Worm (Caenorhabditis elegans) whole organism, L1 larva: ENCODE data around the gene M199.9.
A peak's percentile ranks its signal among the peaks of the same experiment; 100 is the strongest.

Experiments used
- C34B4.2 ChIP-seq: sonication (generic microtip); optimal IDR thresholded peaks from 2 replicates; lab custom pipeline; 2017; ENCODE audit warnings: mild to moderate bottlenecking, missing genetic modification characterization, missing compliant biosample characterization
- aha-1 ChIP-seq: fragments of 150-350 bp; optimal IDR thresholded peaks from 2 replicates; lab custom pipeline; 2014; ENCODE audit warnings: missing biosample characterization, missing genetic modification characterization
- alr-1 ChIP-seq: fragments of 200-800 bp; sonication (Bioruptor generic); optimal IDR thresholded peaks from 2 replicates; lab custom pipeline; 2018; ENCODE audit warnings: borderline replicate concordance, mild to moderate bottlenecking, missing genetic modification characterization, missing compliant biosample characterization
- ceh-63 ChIP-seq: fragments of 200-800 bp; sonication (Bioruptor generic); optimal IDR thresholded peaks from 2 replicates; lab custom pipeline; 2018; ENCODE audit warnings: mild to moderate bottlenecking, missing genetic modification characterization, missing compliant biosample characterization
- ceh-82 ChIP-seq, 3 experiments: fragments of 150-350 bp in 1 of 3; sonication (generic microtip) in 2 of 3; optimal IDR thresholded peaks; 2 replicates each; lab custom pipeline; 2014 to 2017; ENCODE audit warnings: missing biosample characterization in 3 of 3, missing genetic modification characterization in 3 of 3
- ceh-88 ChIP-seq: fragments of 200-800 bp; sonication (Bioruptor generic); IDR thresholded peaks from 2 replicates; pipeline ENCODE4 v1.3.6; 2022; ENCODE audit warnings: missing genetic modification characterization, missing compliant biosample characterization
- dpl-1 ChIP-seq, 3 experiments: fragments of 150-350 bp in 2 of 3; sonication (generic microtip) in 1 of 3; optimal IDR thresholded peaks; 2 replicates each; lab custom pipeline; 2014 to 2017; ENCODE audit warnings: missing biosample characterization in 3 of 3, missing genetic modification characterization in 3 of 3, missing genetic modification reagents in 3 of 3
- dsc-1 ChIP-seq: sonication (generic microtip); optimal IDR thresholded peaks from 2 replicates; lab custom pipeline; 2016; ENCODE audit warnings: mild to moderate bottlenecking, missing genetic modification characterization, missing compliant biosample characterization
- efl-1 ChIP-seq, 4 experiments: fragments of 150-350 bp; optimal IDR thresholded peaks in 3 of 4; peaks in 1 of 4; 1 replicate in 1 of 4; 2 replicates in 3 of 4; lab custom pipeline; 2014; ENCODE audit warnings: missing biosample characterization in 2 of 4, missing genetic modification characterization in 2 of 4, missing genetic modification reagents in 2 of 4
- efl-3 ChIP-seq: fragments of 200-800 bp; sonication (Bioruptor generic); optimal IDR thresholded peaks from 2 replicates; lab custom pipeline; 2018; ENCODE audit warnings: mild to moderate bottlenecking, missing genetic modification characterization, missing compliant biosample characterization
- egl-13 ChIP-seq: sonication (generic microtip); optimal IDR thresholded peaks from 2 replicates; lab custom pipeline; 2016; ENCODE audit warnings: missing genotype, missing genetic modification reagents, missing genetic modification characterization, missing compliant biosample characterization
- egl-27 ChIP-seq, 2 experiments: fragments of 150-350 bp in 1 of 2; sonication (generic microtip); optimal IDR thresholded peaks; 3 replicates each; lab custom pipeline; 2017 to 2018; ENCODE audit warnings: missing biosample characterization in 2 of 2, missing genetic modification characterization in 2 of 2, missing genetic modification reagents in 2 of 2
- fkh-10 ChIP-seq: sonication (generic microtip); optimal IDR thresholded peaks from 2 replicates; lab custom pipeline; 2017; ENCODE audit warnings: missing biosample characterization, missing genetic modification reagents, missing genetic modification characterization
- fkh-4 ChIP-seq: sonication (generic microtip); optimal IDR thresholded peaks from 2 replicates; lab custom pipeline; 2016; ENCODE audit warnings: missing compliant biosample characterization, missing genetic modification characterization, borderline replicate concordance
- grh-1 ChIP-seq: fragments of 200-800 bp; sonication (Bioruptor generic); IDR thresholded peaks from 2 replicates; pipeline ENCODE4 v1.3.6; 2022; ENCODE audit warnings: missing genetic modification reagents, missing genetic modification characterization, missing compliant biosample characterization
- hlh-17 ChIP-seq: fragments of 200-800 bp; sonication (Bioruptor generic); optimal IDR thresholded peaks from 2 replicates; lab custom pipeline; 2018; ENCODE audit warnings: missing genetic modification characterization, mild to moderate bottlenecking, missing compliant biosample characterization, moderate library complexity, borderline replicate concordance
- hpl-2 ChIP-seq: fragments of 150-350 bp; optimal IDR thresholded peaks from 2 replicates; lab custom pipeline; 2014; ENCODE audit warnings: missing biosample characterization, missing genetic modification reagents, missing genetic modification characterization
- isw-1 ChIP-seq: fragments of 200-800 bp; sonication (Bioruptor generic); IDR thresholded peaks from 2 replicates; pipeline ENCODE4 v1.3.6; 2022; ENCODE audit warnings: missing genetic modification characterization, missing compliant biosample characterization
- jun-1 ChIP-seq: fragments of 150-350 bp; optimal IDR thresholded peaks from 2 replicates; lab custom pipeline; 2014; ENCODE audit warnings: missing biosample characterization, missing genetic modification reagents, missing genetic modification characterization
- lin-13 ChIP-seq: fragments of 150-350 bp; optimal IDR thresholded peaks from 2 replicates; lab custom pipeline; 2014; ENCODE audit warnings: missing biosample characterization, missing genetic modification reagents, missing genetic modification characterization
- lin-14 ChIP-seq: fragments of 200-800 bp; sonication (Bioruptor generic); optimal IDR thresholded peaks from 2 replicates; lab custom pipeline; 2018; ENCODE audit warnings: mild to moderate bottlenecking, missing genetic modification characterization, moderate library complexity, missing compliant biosample characterization
- lin-39 ChIP-seq: fragments of 150-350 bp; optimal IDR thresholded peaks from 2 replicates; lab custom pipeline; 2014; ENCODE audit warnings: missing biosample characterization, missing genetic modification reagents, missing genetic modification characterization
- mab-9 ChIP-seq: fragments of 200-800 bp; sonication (Bioruptor generic); IDR thresholded peaks from 2 replicates; pipeline ENCODE4 v1.3.6; 2022; ENCODE audit warnings: missing genetic modification reagents, missing genetic modification characterization, missing compliant biosample characterization
- mdl-1 ChIP-seq, 2 experiments: fragments of 150-350 bp; optimal IDR thresholded peaks; 2 replicates each; lab custom pipeline; 2014 to 2017; ENCODE audit warnings: missing biosample characterization in 2 of 2, missing genetic modification characterization in 2 of 2, inconsistent platforms in 1 of 2
- mep-1 ChIP-seq: fragments of 150-350 bp; optimal IDR thresholded peaks from 2 replicates; lab custom pipeline; 2014; ENCODE audit warnings: missing biosample characterization, missing genetic modification characterization
- nhr-12 ChIP-seq: sonication (generic microtip); optimal IDR thresholded peaks from 2 replicates; lab custom pipeline; 2017; ENCODE audit warnings: missing biosample characterization, missing genetic modification characterization
- nhr-237 ChIP-seq: fragments of 150-350 bp; optimal IDR thresholded peaks from 2 replicates; lab custom pipeline; 2014; ENCODE audit warnings: missing biosample characterization, missing genetic modification characterization
- nhr-28 ChIP-seq: fragments of 150-350 bp; optimal IDR thresholded peaks from 2 replicates; lab custom pipeline; 2014; ENCODE audit warnings: missing biosample characterization, missing genetic modification characterization
- nhr-47 ChIP-seq: sonication (generic microtip); optimal IDR thresholded peaks from 2 replicates; lab custom pipeline; 2016; ENCODE audit warnings: mild to moderate bottlenecking, missing genetic modification characterization, moderate library complexity, missing compliant biosample characterization
- nhr-71 ChIP-seq: sonication (generic microtip); optimal IDR thresholded peaks from 2 replicates; lab custom pipeline; 2016; ENCODE audit warnings: mild to moderate bottlenecking, missing genetic modification characterization, moderate library complexity, missing compliant biosample characterization
- nhr-76 ChIP-seq: sonication (generic microtip); optimal IDR thresholded peaks from 2 replicates; lab custom pipeline; 2017; ENCODE audit warnings: missing biosample characterization, missing genetic modification characterization
- nhr-77 ChIP-seq: fragments of 150-350 bp; optimal IDR thresholded peaks from 2 replicates; lab custom pipeline; 2014; ENCODE audit warnings: missing biosample characterization, missing genetic modification characterization
- nhr-90 ChIP-seq: sonication (generic microtip); optimal IDR thresholded peaks from 2 replicates; lab custom pipeline; 2016; ENCODE audit warnings: mild to moderate bottlenecking, missing genetic modification characterization, missing compliant biosample characterization; ENCODE audit not compliant: poor library complexity
- rnt-1 ChIP-seq: sonication (generic microtip); optimal IDR thresholded peaks from 2 replicates; lab custom pipeline; 2016; ENCODE audit warnings: mild to moderate bottlenecking, missing genetic modification characterization, moderate library complexity, missing compliant biosample characterization
- skn-1 ChIP-seq: fragments of 150-350 bp; optimal IDR thresholded peaks from 2 replicates; lab custom pipeline; 2014; ENCODE audit warnings: missing biosample characterization, missing genetic modification characterization
- snpc-4 ChIP-seq: fragments of 150-350 bp; optimal IDR thresholded peaks from 2 replicates; lab custom pipeline; 2014; ENCODE audit warnings: missing biosample characterization, missing genetic modification characterization
- sup-37 ChIP-seq: fragments of 200-800 bp; sonication (Bioruptor generic); optimal IDR thresholded peaks from 2 replicates; lab custom pipeline; 2018; ENCODE audit warnings: mild to moderate bottlenecking, missing genetic modification characterization, missing compliant biosample characterization
- tlp-1 ChIP-seq: fragments of 150-350 bp; optimal IDR thresholded peaks from 2 replicates; lab custom pipeline; 2014; ENCODE audit warnings: missing biosample characterization, missing genetic modification characterization
- unc-30 ChIP-seq: sonication (generic microtip); optimal IDR thresholded peaks from 2 replicates; lab custom pipeline; 2017; ENCODE audit warnings: missing biosample characterization, missing genetic modification characterization
- unc-98 ChIP-seq: fragments of 200-800 bp; sonication (Bioruptor generic); IDR thresholded peaks from 2 replicates; pipeline ENCODE4 v1.3.6; 2022; ENCODE audit warnings: missing genetic modification characterization, missing compliant biosample characterization
- xbp-1 ChIP-seq: sonication (generic microtip); optimal IDR thresholded peaks from 2 replicates; lab custom pipeline; 2016; ENCODE audit warnings: missing genetic modification characterization, missing compliant biosample characterization
- zag-1 ChIP-seq: fragments of 150-350 bp; optimal IDR thresholded peaks from 2 replicates; lab custom pipeline; 2014; ENCODE audit warnings: missing biosample characterization, missing genetic modification characterization
- ztf-11 ChIP-seq, 2 experiments: sonication (generic microtip); optimal IDR thresholded peaks; 2 replicates each; lab custom pipeline; 2016 to 2017; ENCODE audit warnings: missing genetic modification characterization in 2 of 2, missing biosample characterization in 1 of 2, missing compliant biosample characterization in 1 of 2
- ztf-4 ChIP-seq: fragments of 150-350 bp; optimal IDR thresholded peaks from 2 replicates; lab custom pipeline; 2014; ENCODE audit warnings: missing biosample characterization, missing genetic modification characterization

The M199.9 gene

ce11 chrIV:15127731-15128130 is at the start of gene M199.9:
Gene M199.9 (minus strand): TSS chrIV:15127831.
- TF ChIP-seq rnt-1 (tag; lab: Kevin White, UChicago) = no peak
- no peak for TF ChIP-seq unc-30 (tag; lab: Kevin White, UChicago)
- no peak for TF ChIP-seq lin-14 (GFP tag; lab: Kevin White, UChicago)
- no peak for TF ChIP-seq sup-37 (GFP tag; lab: Kevin White, UChicago)
- TF ChIP-seq snpc-4 (tag; lab: Kevin White, UChicago) = no peak
- no peak for TF ChIP-seq efl-1 (optimal IDR thresholded peaks at IDR 0.05; lab: Kevin White, UChicago)
- TF ChIP-seq efl-1 (GFP tag; optimal IDR thresholded peaks at IDR 0.05 in 1 of 2; lab: Kevin White, UChicago) = no peak
- no peak for TF ChIP-seq alr-1
- TF ChIP-seq nhr-76 = no peak
- TF ChIP-seq ztf-4 (tag; lab: Kevin White, UChicago) = no peak
- TF ChIP-seq lin-39 = no peak
- no peak for TF ChIP-seq unc-98 (GFP tag; lab: Robert Waterston, UW)
- no peak for TF ChIP-seq egl-27 (tag; optimal IDR thresholded peaks at IDR 0.05; lab: Kevin White, UChicago)
- no peak for TF ChIP-seq fkh-4 (tag; lab: Kevin White, UChicago)

- TF ChIP-seq nhr-28 (tag; lab: Kevin White, UChicago) = no peak
- TF ChIP-seq alr-1 = no peak
- no peak for TF ChIP-seq aha-1 (tag; lab: Kevin White, UChicago)
- no peak for TF ChIP-seq efl-1 (optimal IDR thresholded peaks at IDR 0.05; lab: Kevin White, UChicago)
- TF ChIP-seq efl-1 (GFP tag; optimal IDR thresholded peaks at IDR 0.05 in 1 of 2; lab: Kevin White, UChicago) = peak in 1 of 2 experiments; percentile 4
These were observed 48.0 kb upstream of the M199.9 start, which contains the start of gene Y40H7A.4 for ce11 chrIV:15175487-15176128. Gene Y40H7A.4 (minus strand): TSS chrIV:15175537.

ce11 chrIV:15168442-15168841 is 40.8 kb upstream of the M199.9 start:
- no peak for TF ChIP-seq ceh-63
- no peak for TF ChIP-seq hpl-2
- no peak for TF ChIP-seq egl-13 (tag; lab: Kevin White, UChicago)
- no peak for TF ChIP-seq egl-27 (tag; optimal IDR thresholded peaks at IDR 0.05; lab: Kevin White, UChicago)
- TF ChIP-seq nhr-90 = no peak
- TF ChIP-seq skn-1 = no peak
- TF ChIP-seq dpl-1 (GFP tag; optimal IDR thresholded peaks at IDR 0.05; lab: Kevin White, UChicago) = no peak
- TF ChIP-seq nhr-47 = no peak
- TF ChIP-seq unc-98 (GFP tag; lab: Robert Waterston, UW) = no peak
- TF ChIP-seq zag-1 (tag; lab: Kevin White, UChicago) = no peak
- no peak for TF ChIP-seq lin-13 (GFP tag; lab: Kevin White, UChicago)
- no peak for TF ChIP-seq nhr-71
- TF ChIP-seq nhr-237 (tag; lab: Kevin White, UChicago) = no peak
- TF ChIP-seq isw-1 (GFP tag; lab: Robert Waterston, UW) = no peak
- no peak for TF ChIP-seq mab-9 (GFP tag; lab: Robert Waterston, UW)
- TF ChIP-seq nhr-76 = no peak
- TF ChIP-seq hlh-17 = no peak
- no peak for TF ChIP-seq mdl-1 (tag; optimal IDR thresholded peaks at IDR 0.05; lab: Kevin White, UChicago)
- no peak for TF ChIP-seq ceh-88 (GFP tag; lab: Robert Waterston, UW)

- TF ChIP-seq dpl-1 (GFP tag; optimal IDR thresholded peaks at IDR 0.05; lab: Kevin White, UChicago) (no peak), nhr-12 (tag; lab: Kevin White, UChicago) (no peak), mep-1 (tag; lab: Kevin White, UChicago) (no peak), ceh-88 (GFP tag; lab: Robert Waterston, UW) (no peak)
- TF ChIP-seq, all 84 proteins: peak for 0
These were observed 38.0 kb upstream of the M199.9 start for ce11 chrIV:15165602-15166001.

- TF ChIP-seq ztf-11 (tag; optimal IDR thresholded peaks at IDR 0.05; lab: Kevin White, UChicago) (no peak), efl-3 (GFP tag; lab: Kevin White, UChicago) (no peak), xbp-1 (tag; lab: Kevin White, UChicago) (no peak), dsc-1 (tag; lab: Kevin White, UChicago) (no peak), tlp-1 (tag; lab: Kevin White, UChicago) (no peak), nhr-77 (tag; lab: Kevin White, UChicago) (no peak), dpl-1 (GFP tag; optimal IDR thresholded peaks at IDR 0.05; lab: Kevin White, UChicago) (no peak), jun-1 (no peak), grh-1 (GFP tag; lab: Robert Waterston, UW) (no peak), C34B4.2 (tag; lab: Kevin White, UChicago) (no peak), fkh-10 (GFP tag; lab: Kevin White, UChicago) (no peak), ceh-82 (tag; optimal IDR thresholded peaks at IDR 0.05; lab: Kevin White, UChicago) (no peak), nhr-71 (no peak), egl-27 (tag; optimal IDR thresholded peaks at IDR 0.05; lab: Kevin White, UChicago) (no peak)
- TF ChIP-seq, all 84 proteins: peak for 0
These were observed 19.5 kb upstream of the M199.9 start, which contains the start of gene str-78 for ce11 chrIV:15147104-15147503. Gene str-78 (minus strand): TSS chrIV:15147204.
